Worm (Caenorhabditis elegans): ENCODE results near the gene srlf-20.

DNA sequence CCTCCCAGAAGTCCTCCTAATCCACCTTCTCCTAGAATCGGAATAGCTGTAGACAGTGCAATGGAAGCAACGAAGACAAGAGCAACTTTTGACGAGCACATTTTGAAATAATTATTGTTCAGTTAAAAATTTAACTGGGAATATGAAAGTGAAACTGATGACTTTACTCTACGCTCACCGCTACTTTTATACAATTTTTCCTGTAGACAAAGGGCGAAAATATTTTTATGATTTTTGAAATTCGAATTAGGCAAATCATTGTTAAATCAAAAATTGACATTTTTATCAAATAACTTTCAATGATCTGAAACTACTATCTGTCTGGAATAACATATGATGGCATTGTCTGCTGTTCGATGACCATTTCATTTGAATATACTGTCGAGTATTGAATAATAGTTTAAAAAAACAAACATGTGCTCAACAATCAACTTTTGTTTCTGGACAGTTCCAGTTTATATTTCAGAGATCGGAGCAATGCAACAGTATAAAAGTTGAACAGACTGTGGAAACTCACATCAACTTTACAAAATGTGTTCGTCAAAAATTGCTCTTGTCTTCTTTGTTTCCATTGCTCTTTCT is at the start of gene srlf-20, which contains the start of gene srlf-23:
- no peak for TF ChIP-seq flh-1 (GFP tag; optimal IDR thresholded peaks at IDR 0.05)
- TF ChIP-seq pha-4 (tag; optimal IDR thresholded peaks at IDR 0.05), result no peak
- TF ChIP-seq lin-32 (GFP tag; optimal IDR thresholded peaks at IDR 0.05), result no peak
- no peak for TF ChIP-seq lin-13 (tag; optimal IDR thresholded peaks at IDR 0.05)
